Fruit fly (Drosophila melanogaster) whole organism, embryonic: ENCODE results near the gene Or83a.

Source experiments
- CG17829 ChIP-seq: fragments of 200-800 bp; optimal IDR thresholded peaks from 2 replicates; lab custom pipeline; 2019; ENCODE audit warnings: missing biosample characterization, mild to moderate bottlenecking, missing genetic modification characterization, moderate library complexity
- CG18476 ChIP-seq: fragments of 200-800 bp; sonication (Bioruptor generic); optimal IDR thresholded peaks from 2 replicates; lab custom pipeline; 2016; ENCODE audit warnings: missing biosample characterization, mild to moderate bottlenecking, missing genetic modification characterization
- Dref ChIP-seq: fragments of 200-800 bp; sonication (Bioruptor generic); IDR thresholded peaks from 2 replicates; pipeline ENCODE4 v1.3.6; 2022; ENCODE audit warnings: missing biosample characterization, missing genetic modification characterization
- Poxn ChIP-seq: fragments of 200-800 bp; sonication (Bioruptor generic); IDR thresholded peaks from 2 replicates; pipeline ENCODE4 v1.3.6; 2022; ENCODE audit warnings: missing biosample characterization, missing genetic modification characterization
- cato ChIP-seq: fragments of 200-800 bp; sonication (Bioruptor generic); optimal IDR thresholded peaks from 2 replicates; lab custom pipeline; 2016; ENCODE audit warnings: missing biosample characterization, missing genetic modification characterization, borderline replicate concordance
- h ChIP-seq: fragments of >200 bp; optimal IDR thresholded peaks from 2 replicates; lab custom pipeline; 2017
- peb ChIP-seq: fragments of 200-800 bp; sonication (Bioruptor generic); IDR thresholded peaks from 2 replicates; pipeline ENCODE4 v1.3.6; 2022; ENCODE audit warnings: missing biosample characterization, missing genetic modification characterization
- schlank ChIP-seq: fragments of 200-800 bp; sonication (Bioruptor generic); optimal IDR thresholded peaks from 2 replicates; lab custom pipeline; 2018; ENCODE audit warnings: missing biosample characterization, mild to moderate bottlenecking, missing genetic modification characterization

dm6 chr3R:5387996-5388395, 11.0 kb downstream of the Or83a start:
- no peak for TF ChIP-seq Poxn (GFP tag; lab: Robert Waterston, UW)
- no peak for TF ChIP-seq schlank
- no peak for TF ChIP-seq CG18476 (GFP tag; lab: Kevin White, UChicago)
- TF ChIP-seq Dref (GFP tag; lab: Robert Waterston, UW) = no peak
- TF ChIP-seq CG17829 = no peak
- no peak for TF ChIP-seq cato
- no peak for TF ChIP-seq peb (GFP tag; lab: Robert Waterston, UW)
- TF ChIP-seq h (lab: Kevin White, UChicago) = no peak
